Worm (Caenorhabditis elegans): ENCODE measurements around the gene lido-12.

Gene lido-12

ce11 chrII:2977652-2978051, 27.9 kb upstream of the lido-12 start (continued):
- TF ChIP-seq lsy-2 (tag; optimal IDR thresholded peaks at IDR 0.05) (peak in 1 of 2 experiments; percentile 3), aha-1 (tag; optimal IDR thresholded peaks at IDR 0.05) (no peak)

ce11 chrII:2979061-2979460, 26.5 kb upstream of the lido-12 start:
- TF ChIP-seq unc-30 (tag; optimal IDR thresholded peaks at IDR 0.05) (no peak), efl-1 (optimal IDR thresholded peaks at IDR 0.05) (no peak), efl-1 (GFP tag; optimal IDR thresholded peaks at IDR 0.05 in 1 of 2) (no peak), hpl-2 (GFP tag; optimal IDR thresholded peaks at IDR 0.05) (no peak), lsy-2 (tag; optimal IDR thresholded peaks at IDR 0.05) (no peak), Y116A8C.19 (tag; optimal IDR thresholded peaks at IDR 0.05; ENCODE audit: borderline replicate concordance) (no peak), lin-15B (tag; optimal IDR thresholded peaks at IDR 0.05) (no peak), snpc-4 (tag; optimal IDR thresholded peaks at IDR 0.05) (no peak), unc-86 (tag; optimal IDR thresholded peaks at IDR 0.05) (no peak), fkh-10 (GFP tag; optimal IDR thresholded peaks at IDR 0.05) (no peak), fkh-4 (tag; optimal IDR thresholded peaks at IDR 0.05; ENCODE audit: borderline replicate concordance) (no peak), mep-1 (tag; optimal IDR thresholded peaks at IDR 0.05) (no peak), fkh-8 (tag; optimal IDR thresholded peaks at IDR 0.05) (no peak)

ce11 chrII:2984383-2984782, 21.2 kb upstream of the lido-12 start:
- TF ChIP-seq xbp-1 (tag; optimal IDR thresholded peaks at IDR 0.05): no peak
- no peak for TF ChIP-seq sptf-1 (tag; optimal IDR thresholded peaks at IDR 0.05)
- no peak for TF ChIP-seq aha-1 (tag; optimal IDR thresholded peaks at IDR 0.05)
- TF ChIP-seq C16A3.4 (tag; optimal IDR thresholded peaks at IDR 0.05): no peak
- TF ChIP-seq elt-3 (tag; optimal IDR thresholded peaks at IDR 0.05): no peak
- TF ChIP-seq irx-1 (tag; optimal IDR thresholded peaks at IDR 0.05): no peak
- TF ChIP-seq efl-3 (GFP tag; optimal IDR thresholded peaks at IDR 0.05): no peak
- no peak for TF ChIP-seq swsn-7 (tag; optimal IDR thresholded peaks at IDR 0.05)
- TF ChIP-seq ceh-88 (GFP tag; IDR thresholded peaks at IDR 0.05): no peak
- no peak for TF ChIP-seq nhr-90 (tag; optimal IDR thresholded peaks at IDR 0.05; ENCODE audit: poor library complexity)
- TF ChIP-seq mab-9 (GFP tag; IDR thresholded peaks at IDR 0.05): no peak
- no peak for TF ChIP-seq snu-23 (GFP tag; optimal IDR thresholded peaks at IDR 0.05)
- TF ChIP-seq nhr-47 (tag; optimal IDR thresholded peaks at IDR 0.05): no peak
- TF ChIP-seq nhr-20 (tag; optimal IDR thresholded peaks at IDR 0.05): no peak
- TF ChIP-seq nhr-12 (tag; optimal IDR thresholded peaks at IDR 0.05): no peak
- no peak for TF ChIP-seq lin-39 (tag; optimal IDR thresholded peaks at IDR 0.05)
- TF ChIP-seq hpl-2 (GFP tag; optimal IDR thresholded peaks at IDR 0.05): no peak
- no peak for TF ChIP-seq lin-13 (GFP tag; optimal IDR thresholded peaks at IDR 0.05)
- no peak for TF ChIP-seq fkh-4 (tag; optimal IDR thresholded peaks at IDR 0.05; ENCODE audit: borderline replicate concordance)
- TF ChIP-seq lin-15B (tag; optimal IDR thresholded peaks at IDR 0.05): no peak

ce11 chrII:2985446-2985845, 20.2 kb upstream of the lido-12 start:
- TF ChIP-seq snpc-4 (tag; optimal IDR thresholded peaks at IDR 0.05) (no peak), lin-15B (tag; optimal IDR thresholded peaks at IDR 0.05) (no peak), nhr-71 (tag; optimal IDR thresholded peaks at IDR 0.05) (no peak), vab-15 (tag; optimal IDR thresholded peaks at IDR 0.05) (no peak), dpl-1 (GFP tag; optimal IDR thresholded peaks at IDR 0.05) (no peak), nhr-11 (tag; optimal IDR thresholded peaks at IDR 0.05) (no peak)

- no peak for TF ChIP-seq zag-1 (tag; optimal IDR thresholded peaks at IDR 0.05)
- peak; percentile 47 for TF ChIP-seq snpc-4 (tag; optimal IDR thresholded peaks at IDR 0.05)
Observed at ce11 chrII:2985935-2986498, 19.6 kb upstream of the lido-12 start.
